Comparison of ENCODE assay signal across 2 fruit fly cellular contexts in the genomic region with DNA sequence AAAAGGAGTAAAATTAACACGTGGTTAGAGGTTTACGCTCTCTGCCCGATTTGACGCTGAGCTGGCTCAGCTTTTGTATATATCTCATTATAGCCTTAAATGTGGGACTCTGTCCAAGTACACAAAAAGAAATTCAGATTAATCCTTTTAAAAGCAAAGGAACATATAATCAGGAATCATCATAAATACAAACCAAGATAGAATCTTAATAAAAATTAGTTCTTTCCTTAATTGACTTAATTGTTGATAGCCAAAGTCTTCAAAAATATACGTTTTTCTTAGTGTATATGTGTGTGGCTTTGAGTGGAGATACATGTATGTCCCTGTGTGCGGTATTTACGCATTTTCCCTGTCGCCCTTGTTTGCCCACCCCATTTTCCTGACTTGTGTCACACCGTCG.
TF ChIP-seq lines count a peak whose summit lies in the region.

No protein-coding gene starts in this region.

TF ChIP-seq in whole organism, embryonic, 481 proteins besides CTCF, POLR2A, EP300 and RAD21 (continued from another document and continues in another):
- TF ChIP-seq pan (optimal IDR thresholded peaks at IDR 0.05; lab: Kevin White, UChicago) (no peak), pan (GFP tag; optimal IDR thresholded peaks at IDR 0.05 in 1 of 2, IDR thresholded peaks at IDR 0.05 in 1 of 2) (peak in 1 of 2 experiments; percentile 30), Hr3 (GFP tag; optimal IDR thresholded peaks at IDR 0.05; lab: Kevin White, UChicago) (peak; percentile 2), E2f2 (GFP tag; IDR thresholded peaks at IDR 0.05; lab: Robert Waterston, UW) (peak; percentile 29; the same call in 1 of the 2 replicates), CG9932 (GFP tag; IDR thresholded peaks at IDR 0.05; lab: Robert Waterston, UW) (peak; percentile 61), CG2678 (tag; optimal IDR thresholded peaks at IDR 0.05; lab: Kevin White, UChicago) (peak; percentile 70), CG13424 (tag; optimal IDR thresholded peaks at IDR 0.05; lab: Kevin White, UChicago) (peak; percentile 45), lab (GFP tag; optimal IDR thresholded peaks at IDR 0.05; lab: Kevin White, UChicago) (peak; percentile 71), scrt (GFP tag; optimal IDR thresholded peaks at IDR 0.05; lab: Kevin White, UChicago) (peak; percentile 52), phol (tag; optimal IDR thresholded peaks at IDR 0.05; lab: Kevin White, UChicago) (no peak), gsb (GFP tag; IDR thresholded peaks at IDR 0.05; lab: Robert Waterston, UW) (no peak), crp (GFP tag; optimal IDR thresholded peaks at IDR 0.05; lab: Kevin White, UChicago) (no peak), sug (tag; optimal IDR thresholded peaks at IDR 0.05; lab: Kevin White, UChicago) (peak; percentile 10), slbo (GFP tag; IDR thresholded peaks at IDR 0.05; lab: Robert Waterston, UW) (peak; percentile 69), CG12299 (tag; optimal IDR thresholded peaks at IDR 0.05; lab: Kevin White, UChicago) (peak; percentile 9), CoRest (tag; optimal IDR thresholded peaks at IDR 0.05; lab: Kevin White, UChicago) (peak; percentile 42), CG15514 (GFP tag; optimal IDR thresholded peaks at IDR 0.05; lab: Kevin White, UChicago) (peak; percentile 37), Vsx1 (GFP tag; optimal IDR thresholded peaks at IDR 0.05; lab: Kevin White, UChicago) (no peak), H2.0 (GFP tag; IDR thresholded peaks at IDR 0.05; lab: Robert Waterston, UW) (0 out of 2 replicates have a peak, but pooled peaks have one; percentile 9), CG9215 (GFP tag; IDR thresholded peaks at IDR 0.05; lab: Robert Waterston, UW) (peak; percentile 40; the same call in 1 of the 2 replicates), CG8281 (tag; optimal IDR thresholded peaks at IDR 0.05; lab: Kevin White, UChicago) (no peak), CG4282 (GFP tag; optimal IDR thresholded peaks at IDR 0.05; lab: Kevin White, UChicago) (no peak), Ptx1 (GFP tag; IDR thresholded peaks at IDR 0.05; lab: Robert Waterston, UW) (peak; percentile 61), ind (GFP tag; optimal IDR thresholded peaks at IDR 0.05; lab: Kevin White, UChicago) (peak; percentile 24), CG10959 (GFP tag; IDR thresholded peaks at IDR 0.05; lab: Robert Waterston, UW) (no peak), CG10321 (GFP tag; IDR thresholded peaks at IDR 0.05; lab: Robert Waterston, UW) (no peak), lilli (GFP tag; optimal IDR thresholded peaks at IDR 0.05; lab: Kevin White, UChicago) (peak; percentile 40), NFAT (GFP tag; IDR thresholded peaks at IDR 0.05; lab: Robert Waterston, UW) (peak; percentile 26; the same call in 1 of the 2 replicates), tup (GFP tag; optimal IDR thresholded peaks at IDR 0.05; lab: Kevin White, UChicago) (no peak), wek (GFP tag; optimal IDR thresholded peaks at IDR 0.05; lab: Kevin White, UChicago) (no peak), NfI (GFP tag; optimal IDR thresholded peaks at IDR 0.05; lab: Kevin White, UChicago) (no peak), Gug (GFP tag; IDR thresholded peaks at IDR 0.05; lab: Robert Waterston, UW) (no peak), CG11504 (tag; optimal IDR thresholded peaks at IDR 0.05; lab: Kevin White, UChicago) (peak; percentile 55), Bteb2 (GFP tag; optimal IDR thresholded peaks at IDR 0.05; lab: Kevin White, UChicago) (peak; percentile 3), onecut (GFP tag; IDR thresholded peaks at IDR 0.05; lab: Robert Waterston, UW) (peak; percentile 20; the same call in 1 of the 2 replicates), BtbVII (GFP tag; optimal IDR thresholded peaks at IDR 0.05; lab: Kevin White, UChicago) (peak; percentile 38), Mrtf (GFP tag; IDR thresholded peaks at IDR 0.05; lab: Robert Waterston, UW) (0 out of 3 replicates have a peak, but pooled peaks have one; percentile 5), Bdp1 (GFP tag; optimal IDR thresholded peaks at IDR 0.05; lab: Kevin White, UChicago) (no peak), CG13296 (GFP tag; optimal IDR thresholded peaks at IDR 0.05; lab: Kevin White, UChicago) (peak; percentile 35), CG18619 (GFP tag; optimal IDR thresholded peaks at IDR 0.05; lab: Kevin White, UChicago) (peak; percentile 15), CG9727 (GFP tag; optimal IDR thresholded peaks at IDR 0.05; lab: Kevin White, UChicago) (peak; percentile 28), PHDP (tag; optimal IDR thresholded peaks at IDR 0.05; lab: Kevin White, UChicago) (peak; percentile 46), CG2120 (GFP tag; optimal IDR thresholded peaks at IDR 0.05; lab: Kevin White, UChicago) (peak; percentile 80), D19B (GFP tag; optimal IDR thresholded peaks at IDR 0.05; lab: Kevin White, UChicago) (peak; percentile 33), Aef1 (GFP tag; IDR thresholded peaks at IDR 0.05; lab: Robert Waterston, UW) (0 out of 3 replicates have a peak, but pooled peaks have one; percentile 27), CG7839 (tag; optimal IDR thresholded peaks at IDR 0.05; lab: Kevin White, UChicago) (peak; percentile 56), CG34224 (GFP tag; IDR thresholded peaks at IDR 0.05; lab: Robert Waterston, UW; ENCODE audit: partially characterized antibody) (no peak), gem (tag; optimal IDR thresholded peaks at IDR 0.05; lab: Kevin White, UChicago) (peak; percentile 57), CG17359 (tag; optimal IDR thresholded peaks at IDR 0.05; lab: Kevin White, UChicago) (peak; percentile 31), org-1 (GFP tag; optimal IDR thresholded peaks at IDR 0.05; lab: Kevin White, UChicago) (peak; percentile 4), Sry-β (GFP tag; optimal IDR thresholded peaks at IDR 0.05; lab: Kevin White, UChicago) (no peak), pho (GFP tag; optimal IDR thresholded peaks at IDR 0.05; lab: Kevin White, UChicago) (peak; percentile 28), CG18599 (GFP tag; optimal IDR thresholded peaks at IDR 0.05; lab: Kevin White, UChicago) (peak; percentile 84), CG9817 (tag; optimal IDR thresholded peaks at IDR 0.05; lab: Kevin White, UChicago) (peak; percentile 42), HHEX (GFP tag; optimal IDR thresholded peaks at IDR 0.05; lab: Kevin White, UChicago) (peak; percentile 23), vnd (GFP tag; IDR thresholded peaks at IDR 0.05; lab: Robert Waterston, UW; ENCODE audit: partially characterized antibody) (no peak), CG1529 (GFP tag; optimal IDR thresholded peaks at IDR 0.05; lab: Kevin White, UChicago) (no peak), CG17186 (GFP tag; optimal IDR thresholded peaks at IDR 0.05; lab: Kevin White, UChicago) (no peak), Oaz (GFP tag; IDR thresholded peaks at IDR 0.05; lab: Robert Waterston, UW) (0 out of 2 replicates have a peak, but pooled peaks have one; percentile 26), Meics (GFP tag; optimal IDR thresholded peaks at IDR 0.05; lab: Kevin White, UChicago) (peak; percentile 58), CG12659 (GFP tag; optimal IDR thresholded peaks at IDR 0.05; lab: Kevin White, UChicago) (peak; percentile 17), CG1647 (GFP tag; optimal IDR thresholded peaks at IDR 0.05; lab: Kevin White, UChicago) (no peak)

TF ChIP-seq in whole organism, prepupa, 60 proteins besides CTCF, POLR2A, EP300 and RAD21 (continued from another document):
- TF ChIP-seq acj6 (GFP tag; optimal IDR thresholded peaks at IDR 0.05; lab: Kevin White, UChicago) (peak; percentile 12), CG10631 (GFP tag; optimal IDR thresholded peaks at IDR 0.05; lab: Kevin White, UChicago) (peak; percentile 29), spab (GFP tag; optimal IDR thresholded peaks at IDR 0.05; lab: Kevin White, UChicago) (no peak), Ets21C (GFP tag; optimal IDR thresholded peaks at IDR 0.05; lab: Kevin White, UChicago) (no peak), eg (GFP tag; IDR thresholded peaks at IDR 0.05; lab: Robert Waterston, UW) (peak; percentile 64; the same call in 2 of the 3 replicates), CG32006 (GFP tag; optimal IDR thresholded peaks at IDR 0.05; lab: Kevin White, UChicago) (peak; percentile 53), CG34406 (GFP tag; optimal IDR thresholded peaks at IDR 0.05; lab: Kevin White, UChicago) (no peak)
